Fruit fly (Drosophila melanogaster): ENCODE data around the gene CheB38a.

DNA sequence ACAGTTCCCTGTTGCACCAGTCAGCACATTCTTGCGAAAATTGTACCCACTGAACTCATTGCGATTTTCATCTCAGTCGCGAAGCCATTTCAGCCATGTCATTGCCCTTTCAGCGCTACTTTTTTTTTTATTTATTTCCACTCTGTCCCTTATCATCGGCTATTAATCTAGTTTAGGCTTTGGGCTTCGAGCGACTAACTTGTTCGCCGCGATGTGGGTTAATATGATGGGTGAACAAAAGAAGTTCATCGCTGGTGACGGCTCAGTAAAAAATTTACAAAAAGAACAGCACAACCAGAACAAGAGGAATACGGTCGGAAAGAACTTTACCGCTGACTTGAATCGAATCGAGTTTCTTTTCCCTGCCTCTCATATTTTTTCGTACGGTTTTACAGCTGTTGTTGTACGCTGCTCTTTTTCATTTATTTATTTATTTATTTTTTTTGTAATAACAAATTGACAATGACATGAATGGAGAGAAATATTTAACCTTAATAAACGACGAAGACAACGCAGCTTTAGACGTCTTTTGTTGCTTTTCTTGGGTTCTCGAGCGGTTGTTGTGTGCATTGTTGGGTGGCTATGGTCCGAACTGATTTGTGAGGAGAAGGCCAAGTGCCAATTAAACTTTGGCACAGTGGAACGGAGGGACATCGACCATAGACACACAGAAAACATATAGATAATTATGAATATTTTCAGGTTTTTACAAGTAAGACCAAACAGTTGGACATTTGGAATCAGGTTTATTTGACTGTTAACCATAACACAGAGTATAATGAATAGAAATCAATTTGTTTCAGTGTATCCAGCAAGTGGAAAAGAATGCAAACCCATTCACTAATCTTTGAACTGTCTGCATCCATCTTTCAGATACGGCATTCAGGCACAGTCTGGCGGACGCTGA, 5.8 kb downstream of the CheB38a start:
- TF ChIP-seq CG8478 (optimal IDR thresholded peaks at IDR 0.05) (no peak), CTCF (optimal IDR thresholded peaks at IDR 0.05) (no peak)
